Fruit fly (Drosophila melanogaster) whole organism: ENCODE measurements around the gene Cph.

ENCODE experiments used
- CG8478 ChIP-seq: fragments of >200 bp; optimal IDR thresholded peaks from 2 replicates; lab custom pipeline; 2018; ENCODE audit warnings: inconsistent platforms
- Dll ChIP-seq: fragments of >200 bp; optimal IDR thresholded peaks from 2 replicates; lab custom pipeline; 2017
- EcR ChIP-seq, 2 experiments: fragments of >200 bp; optimal IDR thresholded peaks; 2 replicates each; lab custom pipeline; 2017; ENCODE audit warnings: missing biosample characterization in 2 of 2, missing genetic modification characterization in 2 of 2, missing genetic modification reagents in 2 of 2
- pan ChIP-seq: fragments of >200 bp; optimal IDR thresholded peaks from 2 replicates; lab custom pipeline; 2017
- psq ChIP-seq: fragments of >200 bp; optimal IDR thresholded peaks from 2 replicates; lab custom pipeline; 2017
- usp ChIP-seq: fragments of >200 bp; optimal IDR thresholded peaks from 2 replicates; lab custom pipeline; 2017; ENCODE audit warnings: missing biosample characterization, missing genetic modification characterization, mixed read lengths

dm6 chrX:7094169-7094568, 43.4 kb upstream of the Cph start:
- TF ChIP-seq EcR (GFP tag; optimal IDR thresholded peaks at IDR 0.05; lab: Kevin White, UChicago) = no peak
- TF ChIP-seq pan = no peak
- TF ChIP-seq Dll (lab: Kevin White, UChicago) = no peak
- no peak for TF ChIP-seq usp
- no peak for TF ChIP-seq psq
- no peak for TF ChIP-seq CG8478 (lab: Kevin White, UChicago)
